Fruit fly (Drosophila melanogaster): ENCODE data around the gene Pep.
A peak's percentile ranks its signal among the peaks of the same experiment; 100 is the strongest.

The Pep gene

dm6 chr3L:17644906-17645244 lies at the start of gene Pep:
Pep (minus strand) TSS chr3L:17645036.
- TF ChIP-seq pan (optimal IDR thresholded peaks at IDR 0.05): no peak
- no peak for TF ChIP-seq EcR (GFP tag; optimal IDR thresholded peaks at IDR 0.05)
- no peak for TF ChIP-seq psq (optimal IDR thresholded peaks at IDR 0.05)
- TF ChIP-seq CG8478 (optimal IDR thresholded peaks at IDR 0.05): no peak
- no peak for TF ChIP-seq usp (GFP tag; optimal IDR thresholded peaks at IDR 0.05)
- TF ChIP-seq Dll (optimal IDR thresholded peaks at IDR 0.05): no peak

dm6 chr3L:17689579-17690191 lies 44.8 kb upstream of the Pep start, which contains the start of gene Ccn:
Ccn (plus strand) TSS chr3L:17690015.
- TF ChIP-seq usp (GFP tag; optimal IDR thresholded peaks at IDR 0.05): no peak
- no peak for TF ChIP-seq Dll (optimal IDR thresholded peaks at IDR 0.05)

- TF ChIP-seq EcR (GFP tag; optimal IDR thresholded peaks at IDR 0.05): no peak
- TF ChIP-seq pan (optimal IDR thresholded peaks at IDR 0.05): no peak
- TF ChIP-seq CG8478 (optimal IDR thresholded peaks at IDR 0.05): no peak
- no peak for TF ChIP-seq usp (GFP tag; optimal IDR thresholded peaks at IDR 0.05)
- TF ChIP-seq psq (optimal IDR thresholded peaks at IDR 0.05): no peak
- TF ChIP-seq Dll (optimal IDR thresholded peaks at IDR 0.05): no peak
These were observed 26.9 kb upstream of the Pep start for dm6 chr3L:17671768-17672167.

dm6 chr3L:17671322-17671721 lies 26.5 kb upstream of the Pep start, which contains the start of gene CG34251:
CG34251 (plus strand) TSS chr3L:17671622.
- TF ChIP-seq EcR (GFP tag; optimal IDR thresholded peaks at IDR 0.05) (no peak), Dll (optimal IDR thresholded peaks at IDR 0.05) (no peak), psq (optimal IDR thresholded peaks at IDR 0.05) (no peak), usp (GFP tag; optimal IDR thresholded peaks at IDR 0.05) (no peak), CG8478 (optimal IDR thresholded peaks at IDR 0.05) (no peak), pan (optimal IDR thresholded peaks at IDR 0.05) (no peak)

- no peak for TF ChIP-seq CG8478 (optimal IDR thresholded peaks at IDR 0.05)
- TF ChIP-seq EcR (GFP tag; optimal IDR thresholded peaks at IDR 0.05): no peak
- no peak for TF ChIP-seq psq (optimal IDR thresholded peaks at IDR 0.05)
- no peak for TF ChIP-seq pan (optimal IDR thresholded peaks at IDR 0.05)
- no peak for TF ChIP-seq usp (GFP tag; optimal IDR thresholded peaks at IDR 0.05)
- no peak for TF ChIP-seq Dll (optimal IDR thresholded peaks at IDR 0.05)
These were observed 24.3 kb upstream of the Pep start, which contains the start of gene Crtc for dm6 chr3L:17668945-17669779. Crtc (minus strand) TSS chr3L:17669234.

dm6 chr3L:17668386-17668944 lies 23.6 kb upstream of the Pep start:
- no peak for TF ChIP-seq CG8478 (optimal IDR thresholded peaks at IDR 0.05)
- no peak for TF ChIP-seq pan (optimal IDR thresholded peaks at IDR 0.05)
- no peak for TF ChIP-seq psq (optimal IDR thresholded peaks at IDR 0.05)
- TF ChIP-seq Dll (optimal IDR thresholded peaks at IDR 0.05): peak; percentile 41
- TF ChIP-seq EcR (GFP tag; optimal IDR thresholded peaks at IDR 0.05): no peak
- no peak for TF ChIP-seq usp (GFP tag; optimal IDR thresholded peaks at IDR 0.05)

dm6 chr3L:17667642-17668362 lies 23.0 kb upstream of the Pep start:
- TF ChIP-seq pan (optimal IDR thresholded peaks at IDR 0.05): no peak
- TF ChIP-seq CG8478 (optimal IDR thresholded peaks at IDR 0.05): no peak
- TF ChIP-seq Dll (optimal IDR thresholded peaks at IDR 0.05): no peak
- TF ChIP-seq psq (optimal IDR thresholded peaks at IDR 0.05): no peak
- TF ChIP-seq usp (GFP tag; optimal IDR thresholded peaks at IDR 0.05): no peak
- no peak for TF ChIP-seq EcR (GFP tag; optimal IDR thresholded peaks at IDR 0.05)

- TF ChIP-seq CG8478 (optimal IDR thresholded peaks at IDR 0.05) (no peak), Dll (optimal IDR thresholded peaks at IDR 0.05) (no peak), pan (optimal IDR thresholded peaks at IDR 0.05) (no peak), usp (GFP tag; optimal IDR thresholded peaks at IDR 0.05) (no peak)
These were observed 20.3 kb upstream of the Pep start for dm6 chr3L:17665084-17665576.

dm6 chr3L:17663647-17664046 lies 18.8 kb upstream of the Pep start:
- no peak for TF ChIP-seq EcR (GFP tag; optimal IDR thresholded peaks at IDR 0.05)
- TF ChIP-seq psq (optimal IDR thresholded peaks at IDR 0.05): no peak
- TF ChIP-seq CG8478 (optimal IDR thresholded peaks at IDR 0.05): no peak
- TF ChIP-seq usp (GFP tag; optimal IDR thresholded peaks at IDR 0.05): no peak
- no peak for TF ChIP-seq pan (optimal IDR thresholded peaks at IDR 0.05)
- no peak for TF ChIP-seq Dll (optimal IDR thresholded peaks at IDR 0.05)

dm6 chr3L:17659268-17659589 lies 14.4 kb upstream of the Pep start:
- TF ChIP-seq usp (GFP tag; optimal IDR thresholded peaks at IDR 0.05) (no peak), psq (optimal IDR thresholded peaks at IDR 0.05) (no peak), EcR (GFP tag; optimal IDR thresholded peaks at IDR 0.05) (no peak), Dll (optimal IDR thresholded peaks at IDR 0.05) (no peak), CG8478 (optimal IDR thresholded peaks at IDR 0.05) (no peak), pan (optimal IDR thresholded peaks at IDR 0.05) (no peak)

- TF ChIP-seq usp (GFP tag; optimal IDR thresholded peaks at IDR 0.05): no peak
- TF ChIP-seq EcR (GFP tag; optimal IDR thresholded peaks at IDR 0.05): no peak
- TF ChIP-seq Dll (optimal IDR thresholded peaks at IDR 0.05): no peak
- no peak for TF ChIP-seq pan (optimal IDR thresholded peaks at IDR 0.05)
- no peak for TF ChIP-seq CG8478 (optimal IDR thresholded peaks at IDR 0.05)
- TF ChIP-seq psq (optimal IDR thresholded peaks at IDR 0.05): no peak
These were observed 13.8 kb upstream of the Pep start for dm6 chr3L:17658423-17659267.
